Fruit fly (Drosophila melanogaster) whole organism, embryonic: ENCODE measurements around the gene vari.
A peak's percentile ranks its signal among the peaks of the same experiment; 100 is the strongest.

Source experiments
- Blimp-1 ChIP-seq: fragments of 200-800 bp; sonication (Bioruptor generic); optimal IDR thresholded peaks from 3 replicates; lab custom pipeline; 2018; ENCODE audit warnings: missing biosample characterization, missing genetic modification characterization, mild to moderate bottlenecking, moderate library complexity, missing genetic modification reagents
- CG10431 ChIP-seq: fragments of 200-800 bp; sonication (Bioruptor generic); optimal IDR thresholded peaks from 3 replicates; lab custom pipeline; 2018; ENCODE audit warnings: missing biosample characterization, mild to moderate bottlenecking, missing genetic modification characterization
- CG12236 ChIP-seq: fragments of 200-800 bp; sonication (Bioruptor generic); optimal IDR thresholded peaks from 2 replicates; lab custom pipeline; 2016; ENCODE audit warnings: missing biosample characterization, missing genetic modification characterization
- CG12299 ChIP-seq: fragments of 200-800 bp; sonication (Bioruptor generic); optimal IDR thresholded peaks from 2 replicates; lab custom pipeline; 2018; ENCODE audit warnings: missing biosample characterization, mild to moderate bottlenecking, missing genetic modification characterization
- CG14014 ChIP-seq: fragments of 200-800 bp; sonication (Bioruptor generic); IDR thresholded peaks from 2 replicates; pipeline ENCODE4 v1.3.6; 2022; ENCODE audit warnings: missing biosample characterization, missing genetic modification characterization
- CG14441 ChIP-seq: fragments of 200-800 bp; sonication (Bioruptor generic); IDR thresholded peaks from 2 replicates; pipeline ENCODE4 v1.3.6; 2022; ENCODE audit warnings: missing biosample characterization, missing genetic modification characterization
- CG16779 ChIP-seq: fragments of 200-800 bp; sonication (Bioruptor generic); IDR thresholded peaks from 2 replicates; pipeline ENCODE4 v1.3.6; 2022; ENCODE audit warnings: missing biosample characterization, missing genetic modification characterization
- CG18011 ChIP-seq: fragments of 200-800 bp; sonication (Bioruptor generic); optimal IDR thresholded peaks from 2 replicates; lab custom pipeline; 2017; ENCODE audit warnings: missing biosample characterization, missing genetic modification characterization, mild to moderate bottlenecking, moderate library complexity, missing genotype
- CG18262 ChIP-seq: fragments of 200-800 bp; optimal IDR thresholded peaks from 3 replicates; lab custom pipeline; 2019; ENCODE audit warnings: missing biosample characterization, mild to moderate bottlenecking, missing genetic modification characterization, moderate library complexity
- CG18599 ChIP-seq: fragments of 200-800 bp; sonication (Bioruptor generic); optimal IDR thresholded peaks from 3 replicates; lab custom pipeline; 2017; ENCODE audit warnings: missing biosample characterization, missing genetic modification characterization, mild to moderate bottlenecking, moderate library complexity, missing genetic modification reagents
- CG3065 ChIP-seq: fragments of 200-800 bp; sonication (Bioruptor generic); optimal IDR thresholded peaks from 2 replicates; lab custom pipeline; 2016; ENCODE audit warnings: missing biosample characterization, missing genetic modification characterization
- CG31365 ChIP-seq: fragments of 200-800 bp; sonication (Bioruptor generic); optimal IDR thresholded peaks from 2 replicates; lab custom pipeline; 2018; ENCODE audit warnings: missing biosample characterization, mild to moderate bottlenecking, missing genetic modification characterization
- CG6689 ChIP-seq: fragments of 200-800 bp; sonication (Bioruptor generic); IDR thresholded peaks from 2 replicates; pipeline ENCODE4 v1.3.6; 2022; ENCODE audit warnings: missing biosample characterization, missing genetic modification characterization
- CG8944 ChIP-seq: fragments of 200-800 bp; sonication (Bioruptor generic); optimal IDR thresholded peaks from 3 replicates; lab custom pipeline; 2016; ENCODE audit warnings: missing biosample characterization, missing genetic modification characterization
- CG9797 ChIP-seq: fragments of 200-800 bp; sonication (Bioruptor generic); optimal IDR thresholded peaks from 3 replicates; lab custom pipeline; 2018; ENCODE audit warnings: missing biosample characterization, mild to moderate bottlenecking, missing genetic modification characterization
- Chrac-16 ChIP-seq: fragments of 200-800 bp; sonication (Bioruptor generic); optimal IDR thresholded peaks from 3 replicates; lab custom pipeline; 2016; ENCODE audit warnings: missing biosample characterization, missing genetic modification characterization
- CkIIα-i1 ChIP-seq: fragments of 200-800 bp; sonication (Bioruptor generic); IDR thresholded peaks from 2 replicates; pipeline ENCODE4 v1.3.6; 2022; ENCODE audit warnings: missing biosample characterization, missing genetic modification characterization
- Dp ChIP-seq: fragments of 200-800 bp; sonication (Bioruptor generic); optimal IDR thresholded peaks from 2 replicates; lab custom pipeline; 2018; ENCODE audit warnings: missing biosample characterization, mild to moderate bottlenecking, missing genetic modification characterization, moderate library complexity
- E2f2 ChIP-seq: fragments of 200-800 bp; sonication (Bioruptor generic); IDR thresholded peaks from 2 replicates; pipeline ENCODE4 v1.3.6; 2022; ENCODE audit warnings: missing biosample characterization, missing genetic modification characterization
- H2.0 ChIP-seq: fragments of 200-800 bp; sonication (Bioruptor generic); IDR thresholded peaks from 2 replicates; pipeline ENCODE4 v1.3.6; 2022; ENCODE audit warnings: missing biosample characterization, missing genetic modification characterization
- HLH54F ChIP-seq: fragments of 200-800 bp; sonication (Bioruptor generic); optimal IDR thresholded peaks from 3 replicates; lab custom pipeline; 2016; ENCODE audit warnings: missing biosample characterization, missing genetic modification characterization
- Hr3 ChIP-seq: fragments of 200-800 bp; sonication (Bioruptor generic); optimal IDR thresholded peaks from 3 replicates; lab custom pipeline; 2016; ENCODE audit warnings: missing biosample characterization, missing genetic modification characterization
- Lpt ChIP-seq: fragments of >200 bp; optimal IDR thresholded peaks from 2 replicates; lab custom pipeline; 2018; ENCODE audit warnings: missing biosample characterization, missing genetic modification characterization
- MESR4 ChIP-seq: fragments of 200-800 bp; sonication (Bioruptor generic); optimal IDR thresholded peaks from 2 replicates; lab custom pipeline; 2018; ENCODE audit warnings: missing biosample characterization, mild to moderate bottlenecking, missing genetic modification characterization, moderate library complexity
- Oli ChIP-seq: fragments of 200-800 bp; sonication (Bioruptor generic); optimal IDR thresholded peaks from 2 replicates; lab custom pipeline; 2018; ENCODE audit warnings: missing biosample characterization, mild to moderate bottlenecking, missing genetic modification characterization, moderate library complexity
- Six4 ChIP-seq: fragments of 200-800 bp; sonication (Bioruptor generic); optimal IDR thresholded peaks from 2 replicates; lab custom pipeline; 2016; ENCODE audit warnings: missing biosample characterization, missing genetic modification characterization
- Sry-δ ChIP-seq: fragments of 200-800 bp; sonication (Bioruptor generic); optimal IDR thresholded peaks from 2 replicates; lab custom pipeline; 2016; ENCODE audit warnings: missing biosample characterization, missing genetic modification characterization
- TFAM ChIP-seq: fragments of 200-800 bp; sonication (Bioruptor generic); optimal IDR thresholded peaks from 2 replicates; lab custom pipeline; 2017; ENCODE audit warnings: missing biosample characterization, missing genetic modification characterization, inconsistent platforms
- Usf ChIP-seq: fragments of 200-800 bp; sonication (Bioruptor generic); optimal IDR thresholded peaks from 2 replicates; lab custom pipeline; 2017; ENCODE audit warnings: missing genotype, missing biosample characterization, missing genetic modification characterization
- Xrp1 ChIP-seq: fragments of 200-800 bp; sonication (Bioruptor generic); IDR thresholded peaks from 2 replicates; pipeline ENCODE4 v1.3.6; 2022; ENCODE audit warnings: missing biosample characterization, missing genetic modification characterization
- YL-1 ChIP-seq: fragments of 200-800 bp; sonication (Bioruptor generic); optimal IDR thresholded peaks from 3 replicates; lab custom pipeline; 2017; ENCODE audit warnings: missing biosample characterization, mild to moderate bottlenecking, missing genetic modification characterization
- ase ChIP-seq: fragments of 200-800 bp; sonication (Bioruptor generic); IDR thresholded peaks from 3 replicates; pipeline ENCODE4 v1.3.6; 2022; ENCODE audit warnings: missing biosample characterization, missing genetic modification characterization
- bcd ChIP-seq: fragments of 200-800 bp; sonication (Bioruptor generic); optimal IDR thresholded peaks from 2 replicates; lab custom pipeline; 2017; ENCODE audit warnings: missing biosample characterization, mild to moderate bottlenecking, missing genetic modification characterization
- chm ChIP-seq: fragments of 200-800 bp; sonication (Bioruptor generic); IDR thresholded peaks from 2 replicates; pipeline ENCODE4 v1.3.6; 2022; ENCODE audit warnings: missing biosample characterization, missing genetic modification characterization
- croc ChIP-seq: fragments of 200-800 bp; sonication (Bioruptor generic); conservative IDR thresholded peaks from 3 replicates; pipeline ENCODE4 v1.3.6; 2022; ENCODE audit warnings: missing biosample characterization, missing genetic modification characterization
- dimm ChIP-seq: fragments of 200-800 bp; sonication (Bioruptor generic); IDR thresholded peaks from 2 replicates; pipeline ENCODE4 v1.3.6; 2022; ENCODE audit warnings: missing biosample characterization, missing genetic modification characterization
- exex ChIP-seq: fragments of 200-800 bp; sonication (Bioruptor generic); optimal IDR thresholded peaks from 4 replicates; lab custom pipeline; 2018; ENCODE audit warnings: missing biosample characterization, mild to moderate bottlenecking, missing genetic modification characterization, moderate library complexity
- grau ChIP-seq: fragments of 200-800 bp; optimal IDR thresholded peaks from 3 replicates; lab custom pipeline; 2019; ENCODE audit warnings: missing biosample characterization, mild to moderate bottlenecking, missing genetic modification characterization, moderate library complexity
- jigr1 ChIP-seq: fragments of 200-800 bp; sonication (Bioruptor generic); IDR thresholded peaks from 3 replicates; pipeline ENCODE4 v1.3.6; 2022; ENCODE audit warnings: missing biosample characterization, missing genetic modification characterization
- odd ChIP-seq: fragments of 200-800 bp; sonication (Bioruptor generic); optimal IDR thresholded peaks from 2 replicates; lab custom pipeline; 2017; ENCODE audit warnings: missing biosample characterization, mild to moderate bottlenecking, missing genetic modification characterization
- pho ChIP-seq: fragments of 200-800 bp; sonication (Bioruptor generic); optimal IDR thresholded peaks from 2 replicates; lab custom pipeline; 2016; ENCODE audit warnings: missing biosample characterization, missing genetic modification characterization
- prd ChIP-seq, 3 experiments: fragments of >200 bp in 2 of 3; fragments of 200-800 bp in 1 of 3; sonication (Bioruptor generic) in 1 of 3; optimal IDR thresholded peaks in 2 of 3; IDR thresholded peaks in 1 of 3; 2 replicates in 2 of 3; 3 replicates in 1 of 3; pipeline versions ENCODE4 v1.3.6 to Lab custom; 2017 to 2022; ENCODE audit warnings: missing biosample characterization in 1 of 3, missing genetic modification characterization in 1 of 3
- pros ChIP-seq: fragments of 200-800 bp; sonication (Bioruptor generic); optimal IDR thresholded peaks from 3 replicates; lab custom pipeline; 2019; ENCODE audit warnings: missing biosample characterization, mild to moderate bottlenecking, missing genetic modification characterization, moderate library complexity
- sd ChIP-seq: fragments of 200-800 bp; sonication (Bioruptor generic); optimal IDR thresholded peaks from 3 replicates; lab custom pipeline; 2018; ENCODE audit warnings: missing biosample characterization, mild to moderate bottlenecking, missing genetic modification characterization, moderate library complexity
- sens ChIP-seq: fragments of 200-800 bp; sonication (Bioruptor generic); peaks from one replicate; lab custom pipeline; 2016; ENCODE audit warnings: missing biosample characterization, missing genetic modification characterization
- seq ChIP-seq: fragments of 200-800 bp; sonication (Bioruptor generic); IDR thresholded peaks from 2 replicates; pipeline ENCODE4 v1.3.6; 2022; ENCODE audit warnings: missing biosample characterization, missing genetic modification characterization
- tio ChIP-seq: fragments of 200-800 bp; sonication (Bioruptor generic); optimal IDR thresholded peaks from 2 replicates; lab custom pipeline; 2017; ENCODE audit warnings: missing biosample characterization, missing genetic modification characterization, inconsistent platforms
- tup ChIP-seq: fragments of 200-800 bp; sonication (Bioruptor generic); optimal IDR thresholded peaks from 2 replicates; lab custom pipeline; 2016; ENCODE audit warnings: missing biosample characterization, mild to moderate bottlenecking, missing genetic modification characterization, moderate library complexity
- unc-4 ChIP-seq: fragments of 200-800 bp; sonication (Bioruptor generic); IDR thresholded peaks from 2 replicates; pipeline ENCODE4 v1.3.6; 2022; ENCODE audit warnings: missing biosample characterization, missing genetic modification characterization; ENCODE audit not compliant: partially characterized antibody
- zen2 ChIP-seq: fragments of 200-800 bp; sonication (Bioruptor generic); IDR thresholded peaks from 3 replicates; pipeline ENCODE4 v1.3.6; 2022; ENCODE audit warnings: missing biosample characterization, missing genetic modification characterization; ENCODE audit not compliant: partially characterized antibody
- zf30C ChIP-seq: fragments of 200-800 bp; sonication (Bioruptor generic); optimal IDR thresholded peaks from 3 replicates; lab custom pipeline; 2018; ENCODE audit warnings: missing biosample characterization, mild to moderate bottlenecking, missing genetic modification characterization

The vari gene

DNA sequence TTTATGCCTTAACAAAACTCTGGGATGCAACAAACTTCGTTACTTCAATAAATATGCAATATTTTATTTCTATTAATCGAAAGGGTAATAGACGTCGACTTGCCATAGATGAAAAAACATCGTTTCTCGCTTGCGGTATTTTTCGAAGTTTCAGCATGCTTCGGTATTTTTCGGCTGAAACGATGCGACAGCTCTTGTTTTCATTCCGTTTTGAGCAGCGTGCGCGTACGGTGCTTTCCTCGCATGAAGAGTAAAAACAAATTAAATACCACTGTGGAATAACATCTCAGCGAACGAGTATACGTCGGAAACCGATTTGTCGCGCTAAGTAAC is 639 bp upstream of the vari start, which contains the start of gene CG9328 (continued):
- TF ChIP-seq CG18599 (GFP tag; lab: Kevin White, UChicago) (peak; percentile 72), Chrac-16 (GFP tag; lab: Kevin White, UChicago) (no peak), TFAM (GFP tag; lab: Kevin White, UChicago) (no peak), Blimp-1 (GFP tag; lab: Kevin White, UChicago) (peak; percentile 66), zen2 (GFP tag; lab: Robert Waterston, UW) (0 out of 3 replicates have a peak, but pooled peaks have one; percentile 52), Six4 (GFP tag; lab: Kevin White, UChicago) (peak; percentile 44), CG8944 (GFP tag; lab: Kevin White, UChicago) (peak; percentile 7), prd (optimal IDR thresholded peaks at IDR 0.05; lab: Kevin White, UChicago) (no peak), prd (GFP tag; IDR thresholded peaks at IDR 0.05; lab: Robert Waterston, UW) (peak; percentile 48; the same call in 1 of the 3 replicates), ase (GFP tag; lab: Robert Waterston, UW) (no peak), E2f2 (GFP tag; lab: Robert Waterston, UW) (no peak), dimm (GFP tag; lab: Robert Waterston, UW) (no peak), YL-1 (GFP tag; lab: Kevin White, UChicago) (no peak), pho (GFP tag; lab: Kevin White, UChicago) (peak; percentile 41), sens (GFP tag; lab: Kevin White, UChicago) (peak; percentile 93), CG6689 (peak; percentile 41; the same call in 1 of the 2 replicates), CG16779 (no peak; the same call in 1 of the 2 replicates), CG12299 (tag; lab: Kevin White, UChicago) (peak; percentile 13), CG18011 (GFP tag; lab: Kevin White, UChicago) (no peak), CG12236 (GFP tag; lab: Kevin White, UChicago) (no peak), croc (GFP tag; lab: Robert Waterston, UW) (no peak), Usf (GFP tag; lab: Kevin White, UChicago) (no peak), bcd (peak; percentile 10), pros (GFP tag; lab: Kevin White, UChicago) (no peak), Dp (GFP tag; lab: Kevin White, UChicago) (no peak), CG31365 (no peak), Sry-δ (peak; percentile 30), CG18262 (tag; lab: Kevin White, UChicago) (peak; percentile 58), exex (tag; lab: Kevin White, UChicago) (peak; percentile 37), MESR4 (GFP tag; lab: Kevin White, UChicago) (peak; percentile 52), chm (GFP tag; lab: Robert Waterston, UW) (peak; percentile 89), Lpt (no peak), tup (GFP tag; lab: Kevin White, UChicago) (no peak), CG10431 (GFP tag; lab: Kevin White, UChicago) (no peak), tio (GFP tag; lab: Kevin White, UChicago) (no peak), CG14014 (GFP tag; lab: Robert Waterston, UW) (no peak; the same call in 1 of the 2 replicates), CG14441 (GFP tag; lab: Robert Waterston, UW) (0 out of 2 replicates have a peak, but pooled peaks have one; percentile 27), Oli (tag; lab: Kevin White, UChicago) (no peak), odd (GFP tag; lab: Kevin White, UChicago) (no peak), zf30C (GFP tag; lab: Kevin White, UChicago) (peak; percentile 21), Xrp1 (GFP tag; lab: Robert Waterston, UW) (0 out of 2 replicates have a peak, but pooled peaks have one; percentile 60), CG3065 (GFP tag; lab: Kevin White, UChicago) (no peak), jigr1 (GFP tag; lab: Robert Waterston, UW) (no peak), CG9797 (GFP tag; lab: Kevin White, UChicago) (peak; percentile 35), grau (tag; lab: Kevin White, UChicago) (peak; percentile 45), Hr3 (GFP tag; lab: Kevin White, UChicago) (peak; percentile 17), HLH54F (GFP tag; lab: Kevin White, UChicago) (peak; percentile 18), H2.0 (GFP tag; lab: Robert Waterston, UW) (no peak), seq (peak; percentile 49; the same call in 1 of the 2 replicates), CkIIα-i1 (GFP tag; lab: Robert Waterston, UW) (no peak), unc-4 (0 out of 2 replicates have a peak, but pooled peaks have one; percentile 19), sd (tag; lab: Kevin White, UChicago) (peak; percentile 55)
